Fruit fly (Drosophila melanogaster) whole organism, adult: Measurements from ENCODE around the gene Drsl5.

Experiments used
- CG11617 ChIP-seq: fragments of 200-800 bp; sonication (Bioruptor generic); optimal IDR thresholded peaks from 2 replicates; lab custom pipeline; 2017; ENCODE audit warnings: mild to moderate bottlenecking, missing biosample characterization, missing genetic modification reagents, missing genetic modification characterization
- CG12768 ChIP-seq: fragments of 200-800 bp; sonication (Bioruptor generic); optimal IDR thresholded peaks from 2 replicates; lab custom pipeline; 2017; ENCODE audit warnings: missing biosample characterization, missing genetic modification characterization, mild to moderate bottlenecking, moderate library complexity, missing genetic modification reagents
- CG7045 ChIP-seq: fragments of 200-800 bp; sonication (Bioruptor generic); optimal IDR thresholded peaks from 2 replicates; lab custom pipeline; 2017; ENCODE audit warnings: missing biosample characterization, mild to moderate bottlenecking, missing genetic modification characterization
- Clk ChIP-seq: fragments of 200-800 bp; sonication (Bioruptor generic); optimal IDR thresholded peaks from 2 replicates; lab custom pipeline; 2017; ENCODE audit warnings: missing biosample characterization, missing genetic modification characterization
- Crg-1 ChIP-seq: fragments of 200-800 bp; sonication (Bioruptor generic); optimal IDR thresholded peaks from 2 replicates; lab custom pipeline; 2016; ENCODE audit warnings: missing biosample characterization, missing genetic modification characterization
- Hr96 ChIP-seq: fragments of 200-800 bp; sonication (Bioruptor generic); optimal IDR thresholded peaks from 2 replicates; lab custom pipeline; 2016; ENCODE audit warnings: missing biosample characterization, missing genetic modification characterization
- cic ChIP-seq: fragments of 200-800 bp; sonication (Bioruptor generic); optimal IDR thresholded peaks from 2 replicates; lab custom pipeline; 2017; ENCODE audit warnings: missing biosample characterization, mild to moderate bottlenecking, missing genetic modification characterization, moderate library complexity
- kay ChIP-seq: fragments of 200-800 bp; sonication (Bioruptor generic); peaks from one replicate; lab custom pipeline; 2016; ENCODE audit warnings: missing biosample characterization, missing genetic modification characterization, borderline replicate concordance
- tj ChIP-seq: fragments of 200-800 bp; sonication (Bioruptor generic); optimal IDR thresholded peaks from 3 replicates; lab custom pipeline; 2017; ENCODE audit warnings: missing biosample characterization, mild to moderate bottlenecking, missing genetic modification characterization, moderate library complexity

dm6 chr3L:3344528-3344927, 27.9 kb downstream of the Drsl5 start:
- TF ChIP-seq CG12768: no peak
- TF ChIP-seq cic: no peak
- TF ChIP-seq kay: no peak
- TF ChIP-seq Clk (GFP tag; lab: Kevin White, UChicago): no peak
- TF ChIP-seq tj (GFP tag; lab: Kevin White, UChicago): peak; percentile 80
- no peak for TF ChIP-seq Crg-1 (GFP tag; lab: Kevin White, UChicago)
- TF ChIP-seq CG7045 (GFP tag; lab: Kevin White, UChicago): no peak
- no peak for TF ChIP-seq Hr96
- no peak for TF ChIP-seq CG11617 (GFP tag; lab: Kevin White, UChicago)
